Worm (Caenorhabditis elegans): ENCODE results near the gene srh-173.

ce11 chrV:19961971-19962370 lies 11.1 kb upstream of the srh-173 start:
- no peak for TF ChIP-seq ref-1 (GFP tag; conservative IDR thresholded peaks at IDR 0.05)
- TF ChIP-seq flt-1 (GFP tag; IDR thresholded peaks at IDR 0.05), result no peak
- no peak for TF ChIP-seq med-1 (GFP tag; optimal IDR thresholded peaks at IDR 0.05; ENCODE audit: insufficient read depth)
- no peak for TF ChIP-seq ztf-23 (GFP tag; IDR thresholded peaks at IDR 0.05)
- no peak for TF ChIP-seq ztf-29 (GFP tag; IDR thresholded peaks at IDR 0.05)

Data from whole organism, midembryonic.